Worm (Caenorhabditis elegans) whole organism, L3 larva: ENCODE measurements around the gene Y62H9A.13.

Source experiments
- ZK546.5 ChIP-seq: sonication (generic microtip); optimal IDR thresholded peaks from 2 replicates; lab custom pipeline; 2017; ENCODE audit warnings: missing biosample characterization, missing genetic modification characterization
- aly-2 ChIP-seq: fragments of 150-350 bp; optimal IDR thresholded peaks from 2 replicates; lab custom pipeline; 2014; ENCODE audit warnings: missing biosample characterization, missing genetic modification characterization
- ama-1 ChIP-seq: fragments of 150-350 bp; optimal IDR thresholded peaks from 2 replicates; lab custom pipeline; 2018
- ceh-16 ChIP-seq: sonication (generic microtip); optimal IDR thresholded peaks from 2 replicates; lab custom pipeline; 2017; ENCODE audit warnings: missing biosample characterization, missing genetic modification characterization
- ceh-9 ChIP-seq: sonication (generic microtip); optimal IDR thresholded peaks from 2 replicates; lab custom pipeline; 2018; ENCODE audit warnings: missing biosample characterization, missing genetic modification characterization
- daf-12 ChIP-seq: fragments of 150-350 bp; optimal IDR thresholded peaks from 2 replicates; lab custom pipeline; 2014; ENCODE audit warnings: missing biosample characterization, missing genetic modification reagents, missing genetic modification characterization
- egl-5 ChIP-seq: fragments of 150-350 bp; optimal IDR thresholded peaks from 2 replicates; lab custom pipeline; 2017; ENCODE audit warnings: missing biosample characterization, missing genetic modification reagents, missing genetic modification characterization, inconsistent platforms
- elt-2 ChIP-seq: sonication (generic microtip); optimal IDR thresholded peaks from 2 replicates; lab custom pipeline; 2016; ENCODE audit warnings: missing genetic modification reagents, mild to moderate bottlenecking, missing genetic modification characterization, missing compliant biosample characterization
- elt-3 ChIP-seq, 3 experiments: fragments of 150-350 bp in 1 of 3; sonication (generic microtip) in 2 of 3; optimal IDR thresholded peaks; 2 replicates in 2 of 3; 4 replicates in 1 of 3; lab custom pipeline; 2014 to 2017; ENCODE audit warnings: missing biosample characterization in 3 of 3, missing genetic modification characterization in 3 of 3
- eor-1 ChIP-seq, 2 experiments: fragments of 150-350 bp; optimal IDR thresholded peaks; 2 replicates each; lab custom pipeline; 2014 to 2018; ENCODE audit warnings: missing biosample characterization in 2 of 2, missing genetic modification characterization in 2 of 2
- fkh-10 ChIP-seq: sonication (generic microtip); optimal IDR thresholded peaks from 2 replicates; lab custom pipeline; 2017; ENCODE audit warnings: missing biosample characterization, missing genetic modification reagents, missing genetic modification characterization
- fkh-2 ChIP-seq: fragments of 150-350 bp; optimal IDR thresholded peaks from 2 replicates; lab custom pipeline; 2014; ENCODE audit warnings: missing biosample characterization, missing genetic modification reagents, missing genetic modification characterization
- fos-1 ChIP-seq: fragments of 150-350 bp; optimal IDR thresholded peaks from 2 replicates; lab custom pipeline; 2014; ENCODE audit warnings: missing biosample characterization, missing genetic modification characterization
- hmg-11 ChIP-seq: sonication (generic microtip); optimal IDR thresholded peaks from 2 replicates; lab custom pipeline; 2016; ENCODE audit warnings: missing genetic modification characterization, missing compliant biosample characterization
- lin-15B ChIP-seq: fragments of 150-350 bp; optimal IDR thresholded peaks from 2 replicates; lab custom pipeline; 2014; ENCODE audit warnings: missing biosample characterization, missing genetic modification characterization
- lsy-12 ChIP-seq: sonication (generic microtip); optimal IDR thresholded peaks from 2 replicates; lab custom pipeline; 2016; ENCODE audit warnings: mild to moderate bottlenecking, missing genetic modification characterization, missing compliant biosample characterization
- mdl-1 ChIP-seq: fragments of 150-350 bp; optimal IDR thresholded peaks from 2 replicates; lab custom pipeline; 2014; ENCODE audit warnings: missing biosample characterization, missing genetic modification characterization
- mml-1 ChIP-seq: fragments of 150-350 bp; sonication (generic microtip); optimal IDR thresholded peaks from 3 replicates; lab custom pipeline; 2014; ENCODE audit warnings: missing biosample characterization, missing genetic modification characterization
- nfya-1 ChIP-seq: sonication (generic microtip); optimal IDR thresholded peaks from 2 replicates; lab custom pipeline; 2017; ENCODE audit warnings: missing genetic modification characterization, mild to moderate bottlenecking, missing compliant biosample characterization, antibody characterized with exemption, moderate library complexity; ENCODE audit not compliant: insufficient read depth
- nhr-237 ChIP-seq: fragments of 150-350 bp; optimal IDR thresholded peaks from 2 replicates; lab custom pipeline; 2014; ENCODE audit warnings: missing biosample characterization, missing genetic modification characterization
- nhr-25 ChIP-seq: sonication (generic microtip); optimal IDR thresholded peaks from 2 replicates; lab custom pipeline; 2017; ENCODE audit warnings: missing biosample characterization, missing genetic modification characterization
- nhr-28 ChIP-seq: fragments of 150-350 bp; optimal IDR thresholded peaks from 2 replicates; lab custom pipeline; 2014; ENCODE audit warnings: missing biosample characterization, missing genetic modification characterization
- nhr-43 ChIP-seq: sonication (generic microtip); optimal IDR thresholded peaks from 2 replicates; lab custom pipeline; 2016; ENCODE audit warnings: mild to moderate bottlenecking, missing genetic modification characterization, missing compliant biosample characterization; ENCODE audit not compliant: poor library complexity, severe bottlenecking
- nhr-76 ChIP-seq: fragments of 150-350 bp; sonication (generic microtip); optimal IDR thresholded peaks from 5 replicates; lab custom pipeline; 2014; ENCODE audit warnings: missing biosample characterization, missing genetic modification characterization
- nhr-77 ChIP-seq: fragments of 150-350 bp; optimal IDR thresholded peaks from 2 replicates; lab custom pipeline; 2014; ENCODE audit warnings: missing biosample characterization, missing genetic modification characterization
- pha-4 ChIP-seq: fragments of 150-350 bp; optimal IDR thresholded peaks from 2 replicates; lab custom pipeline; 2014; ENCODE audit warnings: missing biosample characterization, missing genetic modification reagents, missing genetic modification characterization
- pqm-1 ChIP-seq: fragments of 150-350 bp; optimal IDR thresholded peaks from 2 replicates; lab custom pipeline; 2017; ENCODE audit warnings: missing biosample characterization, missing genetic modification characterization, inconsistent platforms
- sea-2 ChIP-seq: fragments of 150-350 bp; sonication (generic microtip); optimal IDR thresholded peaks from 4 replicates; lab custom pipeline; 2014; ENCODE audit warnings: missing biosample characterization, missing genetic modification reagents, missing genetic modification characterization
- skn-1 ChIP-seq: fragments of 150-350 bp; optimal IDR thresholded peaks from 2 replicates; lab custom pipeline; 2014; ENCODE audit warnings: missing biosample characterization, missing genetic modification characterization
- snpc-4 ChIP-seq: fragments of 150-350 bp; optimal IDR thresholded peaks from 2 replicates; lab custom pipeline; 2014; ENCODE audit warnings: missing biosample characterization, missing genetic modification characterization
- tbx-2 ChIP-seq: sonication (generic microtip); optimal IDR thresholded peaks from 2 replicates; lab custom pipeline; 2016; ENCODE audit warnings: mild to moderate bottlenecking, missing genetic modification characterization, missing compliant biosample characterization
- unc-39 ChIP-seq: sonication (generic microtip); optimal IDR thresholded peaks from 4 replicates; lab custom pipeline; 2017; ENCODE audit warnings: missing biosample characterization, missing genetic modification characterization
- unc-62 ChIP-seq: fragments of 150-350 bp; sonication (generic microtip); optimal IDR thresholded peaks from 4 replicates; lab custom pipeline; 2014; ENCODE audit warnings: missing biosample characterization, missing genetic modification reagents, missing genetic modification characterization
- zag-1 ChIP-seq: fragments of 150-350 bp; optimal IDR thresholded peaks from 2 replicates; lab custom pipeline; 2014; ENCODE audit warnings: missing biosample characterization, missing genetic modification characterization
- ztf-11 ChIP-seq: fragments of 150-350 bp; optimal IDR thresholded peaks from 2 replicates; lab custom pipeline; 2014; ENCODE audit warnings: missing biosample characterization, missing genetic modification characterization
- ztf-4 ChIP-seq: fragments of 150-350 bp; optimal IDR thresholded peaks from 2 replicates; lab custom pipeline; 2014; ENCODE audit warnings: missing biosample characterization, missing genetic modification characterization

The Y62H9A.13 gene

ce11 chrX:11948184-11948894, 31.5 kb downstream of the Y62H9A.13 start, which contains the start of gene lsd-1:
lsd-1 (plus strand) TSS chrX:11948844.
- no peak for TF ChIP-seq ama-1 (lab: Kevin White, UChicago)
- TF ChIP-seq lin-15B: no peak
- TF ChIP-seq nhr-237 (tag; lab: Kevin White, UChicago): no peak
- TF ChIP-seq snpc-4 (tag; lab: Kevin White, UChicago): no peak
- no peak for TF ChIP-seq mml-1 (tag; lab: Kevin White, UChicago)
- TF ChIP-seq pha-4 (tag; lab: Kevin White, UChicago): peak; percentile 50
- peak; percentile 6 for TF ChIP-seq elt-2 (tag; lab: Kevin White, UChicago)
- no peak for TF ChIP-seq aly-2 (tag; lab: Kevin White, UChicago)
- TF ChIP-seq nhr-76 (tag; lab: Kevin White, UChicago): no peak
- TF ChIP-seq hmg-11 (tag; lab: Kevin White, UChicago): peak; percentile 64
- TF ChIP-seq fkh-2 (tag; lab: Kevin White, UChicago): no peak
- TF ChIP-seq pqm-1 (tag; lab: Kevin White, UChicago): no peak

ce11 chrX:11952129-11952528, 35.3 kb downstream of the Y62H9A.13 start:
- TF ChIP-seq ztf-11 (no peak), elt-2 (tag; lab: Kevin White, UChicago) (no peak), lsy-12 (no peak), sea-2 (no peak)
- TF ChIP-seq, all 47 proteins: peak for 0

ce11 chrX:11953229-11953628, 36.4 kb downstream of the Y62H9A.13 start, which contains the start of gene T08D10.4:
T08D10.4 (minus strand) TSS chrX:11953329.
- no peak for TF ChIP-seq nhr-28 (tag; lab: Kevin White, UChicago)
- no peak for TF ChIP-seq unc-62 (GFP tag; lab: Kevin White, UChicago)
- TF ChIP-seq ztf-4 (tag; lab: Kevin White, UChicago): no peak
- no peak for TF ChIP-seq mdl-1 (tag; lab: Kevin White, UChicago)
- TF ChIP-seq nhr-43: no peak
- no peak for TF ChIP-seq nhr-77
- TF ChIP-seq nhr-76 (tag; lab: Kevin White, UChicago): no peak
- TF ChIP-seq ama-1 (lab: Kevin White, UChicago): no peak
- no peak for TF ChIP-seq snpc-4 (tag; lab: Kevin White, UChicago)
- no peak for TF ChIP-seq ZK546.5 (tag; lab: Kevin White, UChicago)
- TF ChIP-seq pqm-1 (tag; lab: Kevin White, UChicago): no peak
- TF ChIP-seq nhr-237 (tag; lab: Kevin White, UChicago): no peak
- TF ChIP-seq ztf-11: no peak
- TF ChIP-seq pha-4 (tag; lab: Kevin White, UChicago): no peak
- TF ChIP-seq elt-2 (tag; lab: Kevin White, UChicago): no peak
- no peak for TF ChIP-seq ceh-16 (tag; lab: Kevin White, UChicago)
- TF ChIP-seq zag-1 (tag; lab: Kevin White, UChicago): no peak

- no peak for TF ChIP-seq unc-39
- no peak for TF ChIP-seq nfya-1 (tag; lab: Kevin White, UChicago)
- no peak for TF ChIP-seq elt-3 (tag; optimal IDR thresholded peaks at IDR 0.05; lab: Kevin White, UChicago)
- TF ChIP-seq daf-12 (tag; lab: Kevin White, UChicago): no peak
- no peak for TF ChIP-seq fkh-10 (GFP tag; lab: Kevin White, UChicago)
- TF ChIP-seq tbx-2 (tag; lab: Kevin White, UChicago): no peak
- TF ChIP-seq nhr-237 (tag; lab: Kevin White, UChicago): no peak
- TF ChIP-seq skn-1: no peak
- TF ChIP-seq unc-62 (GFP tag; lab: Kevin White, UChicago): no peak
- TF ChIP-seq eor-1 (tag; optimal IDR thresholded peaks at IDR 0.05; lab: Kevin White, UChicago): no peak
- no peak for TF ChIP-seq fos-1 (tag; lab: Kevin White, UChicago)
Measured at ce11 chrX:11955125-11955524, 38.3 kb downstream of the Y62H9A.13 start, which contains the start of gene T08D10.3. T08D10.3 (plus strand) TSS chrX:11955425.

ce11 chrX:11957246-11957645, 40.4 kb downstream of the Y62H9A.13 start, which contains the start of gene T08D10.5:
T08D10.5 (plus strand) TSS chrX:11957546.
- TF ChIP-seq elt-2 (tag; lab: Kevin White, UChicago) (no peak), ceh-16 (tag; lab: Kevin White, UChicago) (no peak), fos-1 (tag; lab: Kevin White, UChicago) (no peak), nhr-28 (tag; lab: Kevin White, UChicago) (no peak), lsy-12 (no peak), ZK546.5 (tag; lab: Kevin White, UChicago) (no peak), mml-1 (tag; lab: Kevin White, UChicago) (no peak), nhr-25 (tag; lab: Kevin White, UChicago) (no peak), egl-5 (no peak), ceh-9 (tag; lab: Kevin White, UChicago) (no peak), eor-1 (tag; optimal IDR thresholded peaks at IDR 0.05; lab: Kevin White, UChicago) (no peak), nhr-237 (tag; lab: Kevin White, UChicago) (no peak), mdl-1 (tag; lab: Kevin White, UChicago) (no peak), nhr-76 (tag; lab: Kevin White, UChicago) (no peak)
